Fruit fly (Drosophila melanogaster): ENCODE data around the gene PGRP-SB2.
A peak's percentile ranks its signal among the peaks of the same experiment; 100 is the strongest.

Gene PGRP-SB2

DNA sequence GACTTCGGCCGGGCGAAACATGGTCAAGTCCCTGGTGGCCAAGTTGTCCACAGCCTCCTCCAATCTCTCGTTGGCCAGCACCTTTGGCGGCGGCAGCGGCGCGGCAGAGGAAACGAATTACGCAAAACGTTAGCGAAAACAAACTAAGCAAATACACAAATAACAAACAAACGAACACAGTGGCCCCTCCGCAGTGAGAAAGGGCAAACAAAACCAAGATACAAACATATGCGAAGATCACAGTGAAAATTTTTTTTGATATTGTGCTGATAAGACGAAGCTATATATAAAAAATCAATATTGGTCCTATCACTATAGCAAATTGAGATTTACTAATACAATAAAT is 12.2 kb upstream of the PGRP-SB2 start (continued):
- peak; percentile 13 for TF ChIP-seq D19B (GFP tag; optimal IDR thresholded peaks at IDR 0.05)
- TF ChIP-seq CG8765 (GFP tag; IDR thresholded peaks at IDR 0.05) = no peak
- no peak for TF ChIP-seq sqz (GFP tag; optimal IDR thresholded peaks at IDR 0.05)
- no peak for TF ChIP-seq CG9876 (GFP tag; optimal IDR thresholded peaks at IDR 0.05)
- TF ChIP-seq Kr (GFP tag; optimal IDR thresholded peaks at IDR 0.05) = no peak
- no peak for TF ChIP-seq CG17359 (tag; optimal IDR thresholded peaks at IDR 0.05)
- no peak for TF ChIP-seq CG13894 (tag; optimal IDR thresholded peaks at IDR 0.05)
- no peak for TF ChIP-seq vnd (GFP tag; IDR thresholded peaks at IDR 0.05; ENCODE audit: partially characterized antibody)
- peak; percentile 12 for TF ChIP-seq YL-1 (GFP tag; optimal IDR thresholded peaks at IDR 0.05)
- no peak for TF ChIP-seq CG1792 (GFP tag; optimal IDR thresholded peaks at IDR 0.05)
- no peak for TF ChIP-seq yki (optimal IDR thresholded peaks at IDR 0.05)
- TF ChIP-seq ro (GFP tag; IDR thresholded peaks at IDR 0.05) = no peak
- TF ChIP-seq CG17802 (tag; optimal IDR thresholded peaks at IDR 0.05) = no peak
- no peak for TF ChIP-seq Mad (GFP tag; optimal IDR thresholded peaks at IDR 0.05)
- no peak for TF ChIP-seq Pdp1 (GFP tag; optimal IDR thresholded peaks at IDR 0.05)
- no peak for TF ChIP-seq bcd (GFP tag; optimal IDR thresholded peaks at IDR 0.05)
- peak; percentile 37 for TF ChIP-seq CG10543 (GFP tag; optimal IDR thresholded peaks at IDR 0.05)
- no peak for TF ChIP-seq CG2678 (tag; optimal IDR thresholded peaks at IDR 0.05)
- no peak for TF ChIP-seq fd96Cb (tag; optimal IDR thresholded peaks at IDR 0.05)
- TF ChIP-seq Nf-YC (tag; optimal IDR thresholded peaks at IDR 0.05) = no peak
- no peak for TF ChIP-seq lilli (GFP tag; optimal IDR thresholded peaks at IDR 0.05)
- TF ChIP-seq pum (GFP tag; optimal IDR thresholded peaks at IDR 0.05) = no peak
- TF ChIP-seq dm (GFP tag; optimal IDR thresholded peaks at IDR 0.05) = peak; percentile 14
- no peak for TF ChIP-seq CG12104 (GFP tag; optimal IDR thresholded peaks at IDR 0.05)
- TF ChIP-seq abd-A (tag; optimal IDR thresholded peaks at IDR 0.05) = no peak
- no peak for TF ChIP-seq CG5953 (GFP tag; IDR thresholded peaks at IDR 0.05)
- TF ChIP-seq CG8944 (GFP tag; optimal IDR thresholded peaks at IDR 0.05) = peak; percentile 17
- no peak for TF ChIP-seq caup (GFP tag; optimal IDR thresholded peaks at IDR 0.05; ENCODE audit: severe bottlenecking)
- no peak for TF ChIP-seq kni (GFP tag; optimal IDR thresholded peaks at IDR 0.05)
- TF ChIP-seq vfl (GFP tag; optimal IDR thresholded peaks at IDR 0.05) = no peak
- no peak for TF ChIP-seq CG7271 (tag; optimal IDR thresholded peaks at IDR 0.05)
- no peak for TF ChIP-seq Nf-YA (GFP tag; IDR thresholded peaks at IDR 0.05)
- no peak for TF ChIP-seq Dip2 (GFP tag; IDR thresholded peaks at IDR 0.05)
- TF ChIP-seq Camta (GFP tag; optimal IDR thresholded peaks at IDR 0.05) = peak; percentile 13
- no peak for TF ChIP-seq onecut (GFP tag; IDR thresholded peaks at IDR 0.05)
- no peak for TF ChIP-seq CG17186 (GFP tag; optimal IDR thresholded peaks at IDR 0.05)
- TF ChIP-seq Rfx (GFP tag; IDR thresholded peaks at IDR 0.05) = peak; percentile 53
- TF ChIP-seq pho (GFP tag; optimal IDR thresholded peaks at IDR 0.05) = no peak
- no peak; the same call in 2 of the 3 replicates for TF ChIP-seq zfh1 (GFP tag; IDR thresholded peaks at IDR 0.05)
- TF ChIP-seq CG10979 (tag; optimal IDR thresholded peaks at IDR 0.05) = no peak
- peak; percentile 35 for TF ChIP-seq CHES-1-like (GFP tag; optimal IDR thresholded peaks at IDR 0.05)
- no peak for TF ChIP-seq mld (GFP tag; IDR thresholded peaks at IDR 0.05; ENCODE audit: partially characterized antibody)
- TF ChIP-seq pros (GFP tag; optimal IDR thresholded peaks at IDR 0.05) = no peak
- no peak for TF ChIP-seq CG7963 (GFP tag; IDR thresholded peaks at IDR 0.05; ENCODE audit: partially characterized antibody)
- no peak for TF ChIP-seq CG16779 (GFP tag; IDR thresholded peaks at IDR 0.05)
- TF ChIP-seq crp (GFP tag; optimal IDR thresholded peaks at IDR 0.05) = no peak
- 0 out of 2 replicates have a peak, but pooled peaks have one; percentile 8 for TF ChIP-seq HLH3B (GFP tag; IDR thresholded peaks at IDR 0.05)
- TF ChIP-seq CG13296 (GFP tag; optimal IDR thresholded peaks at IDR 0.05) = no peak
- TF ChIP-seq CG6813 (GFP tag; optimal IDR thresholded peaks at IDR 0.05) = no peak
- no peak for TF ChIP-seq schlank (tag; optimal IDR thresholded peaks at IDR 0.05)
- no peak for TF ChIP-seq CG2712 (tag; optimal IDR thresholded peaks at IDR 0.05)
